Fruit fly (Drosophila melanogaster): Measurements from ENCODE around the gene CG12078.
A peak's percentile ranks its signal among the peaks of the same experiment; 100 is the strongest.

CG12078 gene

DNA sequence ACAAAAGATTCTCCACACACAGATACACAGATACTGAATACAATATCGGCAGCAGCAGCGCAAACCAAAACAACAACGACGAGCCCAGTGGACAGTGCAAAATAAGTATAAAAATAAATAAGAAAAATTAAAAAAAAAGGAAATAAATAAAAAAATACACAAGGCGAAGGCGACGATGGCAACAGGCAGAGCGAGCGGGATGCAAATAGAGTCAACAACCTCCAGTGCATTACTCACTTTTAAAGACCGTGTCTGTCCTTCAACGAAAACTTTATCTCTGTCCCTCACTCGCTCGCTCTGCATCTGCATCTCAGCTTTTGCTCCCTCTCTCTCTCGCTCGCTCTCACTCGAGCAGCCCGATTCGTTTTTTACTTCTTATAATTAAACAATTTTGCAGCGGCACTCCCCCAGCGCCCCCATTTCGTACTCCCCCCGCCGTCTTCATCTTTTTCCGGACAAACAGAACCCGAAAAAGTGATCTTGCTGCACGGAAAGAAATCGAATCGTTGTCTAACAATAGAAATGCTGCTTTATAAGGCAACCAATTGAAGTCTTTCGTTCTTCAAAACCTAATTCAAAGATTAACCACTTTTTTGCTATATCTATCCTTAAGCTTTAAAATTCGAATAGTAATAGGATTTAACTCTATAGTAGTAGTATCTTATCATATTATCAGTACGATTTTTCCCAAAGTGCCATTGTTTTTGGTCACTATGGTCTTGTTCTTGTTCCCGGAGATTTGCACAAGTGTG lies 2.5 kb upstream of the CG12078 start:
- TF ChIP-seq usp (GFP tag; optimal IDR thresholded peaks at IDR 0.05) (no peak), Dll (optimal IDR thresholded peaks at IDR 0.05) (peak; percentile 69), EcR (GFP tag; optimal IDR thresholded peaks at IDR 0.05) (peak; percentile 87 to 93)

dm6 chr3L:3245189-3245588 lies 1.1 kb upstream of the CG12078 start:
- TF ChIP-seq CG8478 (optimal IDR thresholded peaks at IDR 0.05) = no peak

- no peak for TF ChIP-seq usp (GFP tag; optimal IDR thresholded peaks at IDR 0.05)
- TF ChIP-seq EcR (GFP tag; optimal IDR thresholded peaks at IDR 0.05) = peak; percentile 43 to 69
- no peak for TF ChIP-seq CG8478 (optimal IDR thresholded peaks at IDR 0.05)
- TF ChIP-seq pan (optimal IDR thresholded peaks at IDR 0.05) = no peak
- TF ChIP-seq Dll (optimal IDR thresholded peaks at IDR 0.05) = no peak
- no peak for TF ChIP-seq psq (optimal IDR thresholded peaks at IDR 0.05)
These were observed 1.7 kb downstream of the CG12078 start for dm6 chr3L:3242121-3243083.

- TF ChIP-seq Dll (optimal IDR thresholded peaks at IDR 0.05) = no peak
- TF ChIP-seq psq (optimal IDR thresholded peaks at IDR 0.05) = no peak
- peak in 1 of 2 experiments; percentile 61 for TF ChIP-seq EcR (GFP tag; optimal IDR thresholded peaks at IDR 0.05)
These were observed 2.8 kb downstream of the CG12078 start for dm6 chr3L:3241368-3241640.

DNA sequence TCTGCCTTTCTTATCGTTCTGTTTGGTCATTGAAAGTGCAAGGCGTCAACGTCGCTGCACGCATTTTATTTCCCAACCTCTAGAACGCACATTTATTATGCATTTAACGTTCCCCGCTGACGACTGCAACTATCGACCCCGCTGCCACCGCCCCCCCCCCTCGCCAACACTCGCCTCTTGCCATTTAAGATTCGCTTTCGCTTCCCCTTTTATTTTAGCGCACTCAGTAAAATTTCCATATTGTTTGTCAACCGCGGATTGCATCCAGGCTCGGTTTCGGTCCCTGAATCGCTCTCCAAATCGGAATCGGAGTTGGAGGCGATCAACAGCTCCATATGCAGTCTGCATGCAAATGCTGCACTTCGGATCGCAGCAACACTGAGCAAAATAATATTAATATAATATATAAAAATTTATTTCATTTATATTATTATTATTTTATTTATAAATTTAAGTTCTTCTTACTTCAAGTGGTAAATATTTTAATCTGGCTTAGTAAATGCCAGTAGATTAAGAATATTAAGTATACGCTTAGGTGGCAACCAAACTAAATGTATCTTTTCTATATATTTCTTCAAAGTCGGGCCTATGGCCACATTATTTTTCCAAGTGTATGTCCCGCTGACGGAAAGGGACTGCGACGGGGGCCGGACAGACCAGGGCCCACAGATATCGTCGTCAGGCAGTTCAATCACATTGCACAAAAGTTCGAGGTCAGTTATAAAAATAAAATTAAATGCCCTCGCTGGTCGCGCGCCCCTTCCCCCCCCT lies 3.3 kb downstream of the CG12078 start:
- TF ChIP-seq usp (GFP tag; optimal IDR thresholded peaks at IDR 0.05) = no peak
- TF ChIP-seq CG8478 (optimal IDR thresholded peaks at IDR 0.05) = no peak
- TF ChIP-seq EcR (GFP tag; optimal IDR thresholded peaks at IDR 0.05) = no peak
- no peak for TF ChIP-seq psq (optimal IDR thresholded peaks at IDR 0.05)
- no peak for TF ChIP-seq pan (optimal IDR thresholded peaks at IDR 0.05)
- no peak for TF ChIP-seq Dll (optimal IDR thresholded peaks at IDR 0.05)

DNA sequence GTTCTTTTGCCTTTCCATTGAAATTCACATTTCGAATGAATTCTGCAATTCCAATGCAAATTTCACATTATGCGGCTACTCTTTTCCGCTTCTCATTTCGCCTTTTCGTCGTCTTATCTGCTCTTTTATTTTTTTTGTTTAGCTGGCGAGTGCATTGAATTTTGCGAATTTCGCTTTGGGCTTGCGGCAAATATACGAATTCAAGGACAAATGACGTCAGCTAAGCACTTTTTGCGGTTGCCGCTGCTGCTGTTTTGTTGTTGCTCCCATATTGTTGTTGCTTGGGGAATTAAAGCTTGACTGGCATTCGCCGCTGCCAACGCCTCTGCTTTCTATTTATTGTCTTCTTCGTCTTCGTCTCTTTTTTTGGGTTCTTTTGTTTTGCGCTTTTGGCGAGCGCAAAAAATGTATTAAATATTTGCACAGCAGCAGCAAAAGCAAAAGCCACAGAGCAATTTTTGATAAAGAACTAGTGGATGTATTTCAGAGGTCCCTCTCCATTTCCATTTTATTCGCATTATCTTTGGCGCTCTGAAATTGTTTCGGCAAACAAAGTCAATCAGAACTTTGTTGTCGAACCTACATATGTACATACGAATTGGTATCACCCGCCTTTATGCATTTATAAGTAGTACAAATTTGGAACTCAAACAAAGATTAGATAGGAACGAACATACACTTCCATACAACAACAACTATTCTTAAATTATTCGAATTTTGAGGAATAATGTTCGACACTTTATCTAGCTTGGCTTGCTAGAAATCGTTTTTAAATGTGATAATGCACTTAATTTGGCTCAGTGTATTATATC lies 4.1 kb downstream of the CG12078 start:
- TF ChIP-seq Dll (optimal IDR thresholded peaks at IDR 0.05) (no peak), EcR (GFP tag; optimal IDR thresholded peaks at IDR 0.05) (no peak), CG8478 (optimal IDR thresholded peaks at IDR 0.05) (no peak), usp (GFP tag; optimal IDR thresholded peaks at IDR 0.05) (no peak)

DNA sequence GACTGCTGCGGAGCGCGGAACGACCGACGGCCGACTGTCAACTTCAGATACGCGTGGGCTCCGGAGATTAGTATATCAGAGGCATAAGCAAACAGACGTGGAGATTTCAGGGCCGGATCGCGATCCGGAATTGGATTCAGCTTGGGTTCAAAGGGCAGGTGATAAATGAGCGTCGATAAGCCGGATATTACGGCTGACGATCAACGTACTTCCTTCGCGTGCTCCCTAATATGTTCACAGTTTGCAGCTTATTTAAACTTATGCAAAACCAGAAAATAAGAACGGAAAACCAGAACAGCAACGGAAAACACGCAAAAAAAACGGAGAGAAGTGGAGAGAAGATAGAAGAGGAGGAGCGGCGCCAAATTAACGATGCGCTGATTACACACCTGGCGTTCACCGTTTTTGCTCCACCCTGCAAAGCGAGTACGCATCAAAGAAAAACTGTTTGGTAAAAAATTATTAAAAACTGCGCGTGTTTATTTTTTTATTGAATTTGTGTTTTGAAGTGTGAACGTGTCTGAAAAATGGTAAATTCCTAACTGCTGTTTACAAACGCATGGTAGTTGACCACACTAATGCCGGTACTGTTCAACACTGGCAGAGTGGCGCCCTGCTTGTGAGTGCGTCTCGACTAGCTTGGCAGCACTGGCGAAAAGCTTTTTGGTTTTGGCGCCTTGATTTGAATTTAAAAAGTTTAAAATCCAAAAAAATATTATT lies 4.9 kb downstream of the CG12078 start, which contains the start of gene CG17746:
Gene CG17746, minus strand, starts transcription at position 546 of the 720 bp plus-strand sequence.
- TF ChIP-seq usp (GFP tag; optimal IDR thresholded peaks at IDR 0.05) (no peak), EcR (GFP tag; optimal IDR thresholded peaks at IDR 0.05) (no peak), CG8478 (optimal IDR thresholded peaks at IDR 0.05) (no peak), Dll (optimal IDR thresholded peaks at IDR 0.05) (no peak), pan (optimal IDR thresholded peaks at IDR 0.05) (no peak), psq (optimal IDR thresholded peaks at IDR 0.05) (no peak)

dm6 chr3L:3236319-3236718 lies 7.8 kb downstream of the CG12078 start:
- TF ChIP-seq Dll (optimal IDR thresholded peaks at IDR 0.05) (no peak), EcR (GFP tag; optimal IDR thresholded peaks at IDR 0.05) (no peak), psq (optimal IDR thresholded peaks at IDR 0.05) (no peak), usp (GFP tag; optimal IDR thresholded peaks at IDR 0.05) (no peak), CG8478 (optimal IDR thresholded peaks at IDR 0.05) (no peak), pan (optimal IDR thresholded peaks at IDR 0.05) (no peak)

- TF ChIP-seq EcR (GFP tag; optimal IDR thresholded peaks at IDR 0.05) (no peak), CG8478 (optimal IDR thresholded peaks at IDR 0.05) (no peak), usp (GFP tag; optimal IDR thresholded peaks at IDR 0.05) (no peak), pan (optimal IDR thresholded peaks at IDR 0.05) (no peak), Dll (optimal IDR thresholded peaks at IDR 0.05) (no peak)
These were observed 17.7 kb downstream of the CG12078 start for dm6 chr3L:3226458-3226783.

- TF ChIP-seq EcR (GFP tag; optimal IDR thresholded peaks at IDR 0.05) (no peak), Dll (optimal IDR thresholded peaks at IDR 0.05) (peak; percentile 99), CG8478 (optimal IDR thresholded peaks at IDR 0.05) (peak; percentile 53)
These were observed 18.2 kb downstream of the CG12078 start for dm6 chr3L:3225769-3226457.
